Fruit fly (Drosophila melanogaster) S2 (cell line): ENCODE data around the gene net.

Source experiments
- CG8478 ChIP-seq: fragments of >200 bp; optimal IDR thresholded peaks from 2 replicates; lab custom pipeline; 2018
- CTCF ChIP-seq, 2 experiments: fragments of >200 bp; optimal IDR thresholded peaks; 2 replicates each; lab custom pipeline; 2018

- no peak for TF ChIP-seq CTCF (optimal IDR thresholded peaks at IDR 0.05; lab: Kevin White, UChicago)
- no peak for TF ChIP-seq CG8478 (lab: Kevin White, UChicago)
These were observed 11.1 kb downstream of the net start, which contains the start of gene CG11374 for dm6 chr2L:76048-76447.
